Worm (Caenorhabditis elegans) whole organism, late embryonic: Measurements from ENCODE around the gene kvs-4.

Experiments
- K02D7.2 ChIP-seq: sonication (generic microtip); optimal IDR thresholded peaks from 2 replicates; lab custom pipeline; 2017; ENCODE audit warnings: mild to moderate bottlenecking, missing genetic modification characterization, missing compliant biosample characterization
- ceh-19 ChIP-seq: fragments of 200-800 bp; sonication (Bioruptor generic); optimal IDR thresholded peaks from 2 replicates; lab custom pipeline; 2018; ENCODE audit warnings: mild to moderate bottlenecking, missing genetic modification characterization, missing compliant biosample characterization
- dve-1 ChIP-seq: sonication (generic microtip); optimal IDR thresholded peaks from 2 replicates; lab custom pipeline; 2017; ENCODE audit warnings: antibody characterized with exemption, mild to moderate bottlenecking, missing genetic modification characterization, missing compliant biosample characterization
- elt-2 ChIP-seq: sonication (generic microtip); optimal IDR thresholded peaks from 2 replicates; lab custom pipeline; 2016; ENCODE audit warnings: missing genetic modification reagents, missing genetic modification characterization, missing compliant biosample characterization
- fkh-10 ChIP-seq: fragments of 150-350 bp; optimal IDR thresholded peaks from 2 replicates; lab custom pipeline; 2014; ENCODE audit warnings: missing biosample characterization, missing genetic modification reagents, missing genetic modification characterization
- madf-2 ChIP-seq: sonication (generic microtip); optimal IDR thresholded peaks from 2 replicates; lab custom pipeline; 2017; ENCODE audit warnings: missing genetic modification characterization, missing compliant biosample characterization
- nhr-11 ChIP-seq: fragments of 150-350 bp; optimal IDR thresholded peaks from 2 replicates; lab custom pipeline; 2014; ENCODE audit warnings: missing biosample characterization, missing genetic modification characterization
- pqm-1 ChIP-seq: sonication (generic microtip); optimal IDR thresholded peaks from 2 replicates; lab custom pipeline; 2016; ENCODE audit warnings: missing genetic modification characterization, missing compliant biosample characterization
- ref-2 ChIP-seq: sonication (generic microtip); optimal IDR thresholded peaks from 2 replicates; lab custom pipeline; 2016; ENCODE audit warnings: missing genetic modification characterization, missing compliant biosample characterization
- zip-5 ChIP-seq: sonication (generic microtip); optimal IDR thresholded peaks from 2 replicates; lab custom pipeline; 2016; ENCODE audit warnings: missing genetic modification characterization, missing compliant biosample characterization

DNA sequence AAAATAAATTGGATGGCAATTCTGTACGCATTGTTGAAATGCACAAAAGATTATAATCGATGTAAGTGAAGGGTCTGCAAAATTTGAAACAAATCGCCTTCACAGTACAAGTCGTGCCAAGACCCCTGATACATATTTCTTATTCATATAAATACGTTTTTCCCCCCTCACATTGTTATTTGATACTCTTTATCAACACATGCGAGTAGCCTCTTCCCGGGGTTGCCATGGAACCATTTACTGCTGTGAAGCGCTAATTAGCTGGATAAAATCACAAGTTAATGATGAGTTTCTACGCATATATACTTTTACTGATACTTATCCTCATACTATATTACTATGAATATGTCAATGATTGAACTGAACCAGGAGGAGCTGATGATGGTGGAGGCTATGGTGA, 18.9 kb downstream of the kvs-4 start, which contains the start of gene Y48A6B.14:
- TF ChIP-seq pqm-1 (no peak), dve-1 (no peak), ref-2 (tag; lab: Kevin White, UChicago) (no peak), madf-2 (no peak), K02D7.2 (tag; lab: Kevin White, UChicago) (no peak), nhr-11 (no peak), elt-2 (tag; lab: Kevin White, UChicago) (no peak), zip-5 (tag; lab: Kevin White, UChicago) (no peak), fkh-10 (GFP tag; lab: Kevin White, UChicago) (no peak), ceh-19 (GFP tag; lab: Kevin White, UChicago) (no peak)
